ENCODE assay signal across 3 worm cellular contexts in the genomic region with DNA sequence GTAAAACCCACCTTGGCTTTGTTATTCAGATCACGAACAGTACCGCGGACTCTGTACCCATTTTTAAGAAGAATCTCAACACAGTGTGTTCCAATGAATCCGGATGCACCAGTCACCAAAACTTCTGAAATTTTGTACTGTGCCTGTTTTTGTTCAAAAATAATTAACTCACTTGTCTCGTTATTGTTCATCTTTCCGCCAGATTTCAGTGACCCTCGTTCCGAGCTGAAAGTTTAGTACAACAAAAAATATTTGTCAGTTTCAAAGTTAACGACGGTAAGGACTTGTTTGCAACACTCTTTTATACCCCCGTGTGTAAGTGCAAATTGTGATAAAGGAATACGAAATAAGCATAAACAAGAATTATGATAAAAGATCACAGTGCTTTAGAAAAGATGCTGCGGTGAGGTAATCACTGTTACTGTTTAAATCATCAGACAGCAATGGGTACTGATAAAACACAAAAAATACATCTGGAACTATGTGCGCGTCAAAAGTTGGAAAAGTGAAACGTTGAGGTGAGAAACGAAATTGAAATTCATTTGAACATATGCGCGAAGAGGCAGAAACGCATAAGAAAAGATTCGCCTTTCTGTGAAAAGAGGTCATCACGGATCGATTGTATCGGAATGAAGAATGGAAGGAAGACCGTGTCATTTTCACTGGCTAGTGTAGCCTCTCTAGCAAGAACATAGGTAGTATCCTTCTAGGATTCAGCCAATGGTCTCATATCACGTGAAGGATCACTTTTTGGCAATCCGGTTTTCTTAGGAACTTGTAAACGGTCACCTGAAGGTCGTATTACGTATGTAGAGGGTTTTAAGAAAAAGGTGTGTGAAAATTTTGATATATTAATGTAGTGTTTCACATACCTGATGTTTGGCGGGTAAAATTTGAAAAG.
TF ChIP-seq lines count a peak whose summit lies in the region.

TSS of gene F13D11.4 (minus strand) at position 225 of the 901 bp plus-strand sequence.

TF ChIP-seq in whole organism, L1 larva, 84 proteins besides CTCF, POLR2A, EP300 and RAD21 (continued from another document):
- no peak for TF ChIP-seq fos-1 (tag; optimal IDR thresholded peaks at IDR 0.05; lab: Kevin White, UChicago)
- TF ChIP-seq ztf-4 (tag; optimal IDR thresholded peaks at IDR 0.05; lab: Kevin White, UChicago): no peak
- TF ChIP-seq snu-23 (GFP tag; optimal IDR thresholded peaks at IDR 0.05; lab: Kevin White, UChicago): peak; percentile 14
- no peak for TF ChIP-seq unc-62 (GFP tag; optimal IDR thresholded peaks at IDR 0.05; lab: Kevin White, UChicago)
- peak; percentile 89 for TF ChIP-seq nhr-85 (tag; lab: Kevin White, UChicago)
- peak; percentile 23 for TF ChIP-seq nhr-71 (tag; optimal IDR thresholded peaks at IDR 0.05; lab: Kevin White, UChicago)
- peak; percentile 9 for TF ChIP-seq nhr-20 (tag; optimal IDR thresholded peaks at IDR 0.05; lab: Kevin White, UChicago)
- TF ChIP-seq lsy-2 (tag; optimal IDR thresholded peaks at IDR 0.05; lab: Kevin White, UChicago): peak in 1 of 2 experiments; percentile 50
- no peak for TF ChIP-seq snpc-4 (tag; optimal IDR thresholded peaks at IDR 0.05; lab: Kevin White, UChicago)
- TF ChIP-seq lin-14 (GFP tag; optimal IDR thresholded peaks at IDR 0.05; lab: Kevin White, UChicago): peak; percentile 38

TF ChIP-seq in whole organism, L2 larva, 48 proteins besides CTCF, POLR2A, EP300 and RAD21 (continued from another document):
- TF ChIP-seq C34F6.9 (tag; optimal IDR thresholded peaks at IDR 0.05; lab: Kevin White, UChicago) (no peak), sma-9 (GFP tag; optimal IDR thresholded peaks at IDR 0.05; lab: Kevin White, UChicago) (peak; percentile 38), sma-9 (tag; optimal IDR thresholded peaks at IDR 0.05; lab: Kevin White, UChicago) (no peak), mdl-1 (tag; optimal IDR thresholded peaks at IDR 0.05; lab: Kevin White, UChicago) (no peak)

TF ChIP-seq in whole organism, L3 larva, 47 proteins besides CTCF, POLR2A, EP300 and RAD21 (continued from another document):
- TF ChIP-seq lsy-12 (tag; optimal IDR thresholded peaks at IDR 0.05; lab: Kevin White, UChicago) (no peak), fkh-10 (GFP tag; optimal IDR thresholded peaks at IDR 0.05; lab: Kevin White, UChicago) (no peak), nhr-76 (tag; optimal IDR thresholded peaks at IDR 0.05; lab: Kevin White, UChicago) (no peak), aly-2 (tag; optimal IDR thresholded peaks at IDR 0.05; lab: Kevin White, UChicago) (no peak), egl-27 (tag; optimal IDR thresholded peaks at IDR 0.05; lab: Kevin White, UChicago) (no peak), hmg-11 (tag; optimal IDR thresholded peaks at IDR 0.05; lab: Kevin White, UChicago) (no peak), mml-1 (tag; optimal IDR thresholded peaks at IDR 0.05; lab: Kevin White, UChicago) (no peak), mdl-1 (tag; optimal IDR thresholded peaks at IDR 0.05; lab: Kevin White, UChicago) (no peak), snpc-4 (tag; optimal IDR thresholded peaks at IDR 0.05; lab: Kevin White, UChicago) (no peak), nhr-23 (tag; optimal IDR thresholded peaks at IDR 0.05; lab: Kevin White, UChicago) (peak; percentile 87), fos-1 (tag; optimal IDR thresholded peaks at IDR 0.05; lab: Kevin White, UChicago) (no peak), nhr-43 (tag; optimal IDR thresholded peaks at IDR 0.05; lab: Kevin White, UChicago; ENCODE audit: poor library complexity, severe bottlenecking) (no peak), ceh-28 (tag; optimal IDR thresholded peaks at IDR 0.05; lab: Kevin White, UChicago) (peak; percentile 36), eor-1 (tag; optimal IDR thresholded peaks at IDR 0.05; lab: Kevin White, UChicago) (no peak), ceh-16 (tag; optimal IDR thresholded peaks at IDR 0.05; lab: Kevin White, UChicago) (no peak), elt-2 (tag; optimal IDR thresholded peaks at IDR 0.05; lab: Kevin White, UChicago) (peak; percentile 64), ceh-9 (tag; optimal IDR thresholded peaks at IDR 0.05; lab: Kevin White, UChicago) (no peak)
